Fruit fly (Drosophila melanogaster) whole organism, embryonic: Measurements from ENCODE around the gene CG32066.

Experiments used
- Bteb2 ChIP-seq: fragments of 200-800 bp; sonication (Bioruptor generic); optimal IDR thresholded peaks from 2 replicates; lab custom pipeline; 2016; ENCODE audit warnings: missing biosample characterization, missing genetic modification characterization
- CG11398 ChIP-seq: fragments of 200-800 bp; sonication (Bioruptor generic); optimal IDR thresholded peaks from 2 replicates; lab custom pipeline; 2016; ENCODE audit warnings: missing biosample characterization, missing genetic modification characterization
- CG11504 ChIP-seq: fragments of 200-800 bp; sonication (Bioruptor generic); optimal IDR thresholded peaks from 3 replicates; lab custom pipeline; 2019; ENCODE audit warnings: missing biosample characterization, mild to moderate bottlenecking, missing genetic modification characterization, moderate library complexity
- CG11560 ChIP-seq: fragments of 200-800 bp; sonication (Bioruptor generic); IDR thresholded peaks from 3 replicates; pipeline ENCODE4 v1.3.6; 2022; ENCODE audit warnings: missing biosample characterization, missing genetic modification characterization
- CG1233 ChIP-seq: fragments of 200-800 bp; sonication (Bioruptor generic); optimal IDR thresholded peaks from 4 replicates; lab custom pipeline; 2018; ENCODE audit warnings: missing biosample characterization, mild to moderate bottlenecking, missing genetic modification characterization
- CG13424 ChIP-seq: fragments of 200-800 bp; sonication (Bioruptor generic); optimal IDR thresholded peaks from 2 replicates; lab custom pipeline; 2019; ENCODE audit warnings: missing biosample characterization, mild to moderate bottlenecking, missing genetic modification characterization, moderate library complexity
- CG14014 ChIP-seq: fragments of 200-800 bp; sonication (Bioruptor generic); IDR thresholded peaks from 2 replicates; pipeline ENCODE4 v1.3.6; 2022; ENCODE audit warnings: missing biosample characterization, missing genetic modification characterization
- CG14710 ChIP-seq: fragments of 200-800 bp; sonication (Bioruptor generic); optimal IDR thresholded peaks from 3 replicates; lab custom pipeline; 2019; ENCODE audit warnings: missing biosample characterization, mild to moderate bottlenecking, missing genetic modification characterization, moderate library complexity
- CG15514 ChIP-seq: fragments of 200-800 bp; sonication (Bioruptor generic); optimal IDR thresholded peaks from 3 replicates; lab custom pipeline; 2017; ENCODE audit warnings: missing biosample characterization, missing genetic modification characterization, mild to moderate bottlenecking, moderate library complexity, missing genetic modification reagents
- CG17568 ChIP-seq: fragments of 200-800 bp; sonication (Bioruptor generic); optimal IDR thresholded peaks from 2 replicates; lab custom pipeline; 2018; ENCODE audit warnings: missing biosample characterization, mild to moderate bottlenecking, missing genetic modification characterization, moderate library complexity
- CG30431 ChIP-seq: fragments of 200-800 bp; sonication (Bioruptor generic); optimal IDR thresholded peaks from 2 replicates; lab custom pipeline; 2017; ENCODE audit warnings: missing biosample characterization, missing genetic modification characterization
- CG3407 ChIP-seq: fragments of 200-800 bp; sonication (Bioruptor generic); optimal IDR thresholded peaks from 2 replicates; lab custom pipeline; 2018; ENCODE audit warnings: missing biosample characterization, mild to moderate bottlenecking, missing genetic modification characterization
- CG8765 ChIP-seq: fragments of 200-800 bp; sonication (Bioruptor generic); IDR thresholded peaks from 2 replicates; pipeline ENCODE4 v1.3.6; 2022; ENCODE audit warnings: missing biosample characterization, missing genetic modification characterization
- CG9215 ChIP-seq: fragments of 200-800 bp; sonication (Bioruptor generic); IDR thresholded peaks from 2 replicates; pipeline ENCODE4 v1.3.6; 2022; ENCODE audit warnings: missing biosample characterization, missing genetic modification characterization
- Dbx ChIP-seq: fragments of 200-800 bp; sonication (Bioruptor generic); IDR thresholded peaks from 3 replicates; pipeline ENCODE4 v1.3.6; 2022; ENCODE audit warnings: missing biosample characterization, missing genetic modification characterization
- Drgx ChIP-seq: fragments of 200-800 bp; sonication (Bioruptor generic); IDR thresholded peaks from 2 replicates; pipeline ENCODE4 v1.3.6; 2022; ENCODE audit warnings: missing biosample characterization, missing genetic modification characterization
- E2f1 ChIP-seq: fragments of 200-800 bp; sonication (Bioruptor generic); IDR thresholded peaks from 2 replicates; pipeline ENCODE4 v1.3.6; 2022; ENCODE audit warnings: missing biosample characterization, missing genetic modification characterization
- H15 ChIP-seq: fragments of 200-800 bp; sonication (Bioruptor generic); IDR thresholded peaks from 3 replicates; pipeline ENCODE4 v1.3.6; 2022; ENCODE audit warnings: missing biosample characterization, missing genetic modification characterization
- H2.0 ChIP-seq: fragments of 200-800 bp; sonication (Bioruptor generic); IDR thresholded peaks from 2 replicates; pipeline ENCODE4 v1.3.6; 2022; ENCODE audit warnings: missing biosample characterization, missing genetic modification characterization
- HHEX ChIP-seq: fragments of 200-800 bp; sonication (Bioruptor generic); optimal IDR thresholded peaks from 3 replicates; lab custom pipeline; 2017; ENCODE audit warnings: missing biosample characterization, mild to moderate bottlenecking, missing genetic modification characterization, missing genetic modification reagents
- Hr78 ChIP-seq, 2 experiments: fragments of 200-800 bp in 1 of 2; fragments of >200 bp in 1 of 2; sonication (Bioruptor generic) in 1 of 2; optimal IDR thresholded peaks; 2 replicates each; lab custom pipeline; 2017 to 2019; ENCODE audit warnings: missing biosample characterization in 2 of 2, missing genetic modification characterization in 2 of 2, mild to moderate bottlenecking in 1 of 2, moderate library complexity in 1 of 2
- Kr ChIP-seq: fragments of 200-800 bp; sonication (Bioruptor generic); optimal IDR thresholded peaks from 2 replicates; lab custom pipeline; 2017; ENCODE audit warnings: missing biosample characterization, mild to moderate bottlenecking, missing genetic modification characterization
- NC2β ChIP-seq: fragments of 200-800 bp; sonication (Bioruptor generic); optimal IDR thresholded peaks from 2 replicates; lab custom pipeline; 2016; ENCODE audit warnings: missing biosample characterization, missing genetic modification characterization
- Nf-YC ChIP-seq: fragments of 200-800 bp; optimal IDR thresholded peaks from 3 replicates; lab custom pipeline; 2019; ENCODE audit warnings: missing biosample characterization, mild to moderate bottlenecking, missing genetic modification characterization, moderate library complexity
- Sox100B ChIP-seq: fragments of 200-800 bp; sonication (Bioruptor generic); optimal IDR thresholded peaks from 3 replicates; lab custom pipeline; 2018; ENCODE audit warnings: missing biosample characterization, mild to moderate bottlenecking, missing genetic modification characterization
- abd-A ChIP-seq: fragments of 200-800 bp; sonication (Bioruptor generic); optimal IDR thresholded peaks from 3 replicates; lab custom pipeline; 2019; ENCODE audit warnings: missing biosample characterization, mild to moderate bottlenecking, missing genetic modification characterization, moderate library complexity
- amos ChIP-seq: fragments of 200-800 bp; sonication (Bioruptor generic); IDR thresholded peaks from 2 replicates; pipeline ENCODE4 v1.3.6; 2022; ENCODE audit warnings: missing biosample characterization, missing genetic modification characterization; ENCODE audit not compliant: partially characterized antibody
- ap ChIP-seq: fragments of 200-800 bp; sonication (Bioruptor generic); IDR thresholded peaks from 2 replicates; pipeline ENCODE4 v1.3.6; 2022; ENCODE audit warnings: missing biosample characterization, missing genetic modification characterization
- bbx ChIP-seq: fragments of 200-800 bp; sonication (Bioruptor generic); IDR thresholded peaks from 2 replicates; pipeline ENCODE4 v1.3.6; 2022; ENCODE audit warnings: missing biosample characterization, missing genetic modification characterization; ENCODE audit not compliant: partially characterized antibody
- croc ChIP-seq: fragments of 200-800 bp; sonication (Bioruptor generic); conservative IDR thresholded peaks from 3 replicates; pipeline ENCODE4 v1.3.6; 2022; ENCODE audit warnings: missing biosample characterization, missing genetic modification characterization
- cwo ChIP-seq: fragments of 200-800 bp; sonication (Bioruptor generic); optimal IDR thresholded peaks from 3 replicates; lab custom pipeline; 2017; ENCODE audit warnings: missing biosample characterization, missing genetic modification characterization, mild to moderate bottlenecking, moderate library complexity, missing genetic modification reagents
- dan ChIP-seq: fragments of 200-800 bp; sonication (Bioruptor generic); IDR thresholded peaks from 2 replicates; pipeline ENCODE4 v1.3.6; 2022; ENCODE audit warnings: missing biosample characterization, missing genetic modification characterization
- disco-r ChIP-seq: fragments of 200-800 bp; sonication (Bioruptor generic); optimal IDR thresholded peaks from 2 replicates; lab custom pipeline; 2016; ENCODE audit warnings: missing biosample characterization, missing genetic modification characterization
- ems ChIP-seq: fragments of 200-800 bp; sonication (Bioruptor generic); optimal IDR thresholded peaks from 3 replicates; lab custom pipeline; 2016; ENCODE audit warnings: missing biosample characterization, missing genetic modification characterization
- ewg ChIP-seq: fragments of 200-800 bp; sonication (Bioruptor generic); optimal IDR thresholded peaks from 3 replicates; lab custom pipeline; 2017; ENCODE audit warnings: mild to moderate bottlenecking, missing biosample characterization, missing genetic modification reagents, missing genetic modification characterization
- exex ChIP-seq: fragments of 200-800 bp; sonication (Bioruptor generic); optimal IDR thresholded peaks from 4 replicates; lab custom pipeline; 2018; ENCODE audit warnings: missing biosample characterization, mild to moderate bottlenecking, missing genetic modification characterization, moderate library complexity
- fd64A ChIP-seq: fragments of 200-800 bp; sonication (Bioruptor generic); optimal IDR thresholded peaks from 3 replicates; lab custom pipeline; 2018; ENCODE audit warnings: missing biosample characterization, mild to moderate bottlenecking, missing genetic modification characterization
- ind ChIP-seq: fragments of 200-800 bp; sonication (Bioruptor generic); optimal IDR thresholded peaks from 3 replicates; lab custom pipeline; 2016; ENCODE audit warnings: missing biosample characterization, missing genetic modification characterization
- lilli ChIP-seq: fragments of 200-800 bp; sonication (Bioruptor generic); optimal IDR thresholded peaks from 3 replicates; lab custom pipeline; 2016; ENCODE audit warnings: missing biosample characterization, missing genetic modification characterization
- lov ChIP-seq, 2 experiments: fragments of 200-800 bp in 1 of 2; fragments of >200 bp in 1 of 2; sonication (Bioruptor generic) in 1 of 2; IDR thresholded peaks in 1 of 2; optimal IDR thresholded peaks in 1 of 2; 2 replicates in 1 of 2; 3 replicates in 1 of 2; pipeline versions ENCODE4 v1.3.6 to Lab custom; 2017 to 2022; ENCODE audit warnings: missing biosample characterization in 1 of 2, missing genetic modification characterization in 1 of 2
- luna ChIP-seq: fragments of 200-800 bp; sonication (Bioruptor generic); optimal IDR thresholded peaks from 2 replicates; lab custom pipeline; 2016; ENCODE audit warnings: missing biosample characterization, missing genetic modification characterization
- nom ChIP-seq: fragments of 200-800 bp; sonication (Bioruptor generic); optimal IDR thresholded peaks from 2 replicates; lab custom pipeline; 2017; ENCODE audit warnings: missing biosample characterization, missing genetic modification characterization, mild to moderate bottlenecking, moderate library complexity, missing genetic modification reagents
- otp ChIP-seq: fragments of 200-800 bp; sonication (Bioruptor generic); IDR thresholded peaks from 3 replicates; pipeline ENCODE4, ENCODE4 v1.3.6; 2022; ENCODE audit warnings: missing biosample characterization, missing genetic modification characterization
- pnt ChIP-seq: fragments of 200-800 bp; sonication (Bioruptor generic); optimal IDR thresholded peaks from 3 replicates; lab custom pipeline; 2016; ENCODE audit warnings: missing biosample characterization, missing genetic modification characterization
- ranshi ChIP-seq: fragments of 200-800 bp; sonication (Bioruptor generic); IDR thresholded peaks from 2 replicates; pipeline ENCODE4 v1.3.6; 2022; ENCODE audit warnings: missing biosample characterization, missing genetic modification characterization
- rib ChIP-seq: fragments of 200-800 bp; sonication (Bioruptor generic); IDR thresholded peaks from 2 replicates; pipeline ENCODE4 v1.3.6; 2022; ENCODE audit warnings: missing biosample characterization, missing genetic modification characterization
- sd ChIP-seq: fragments of 200-800 bp; sonication (Bioruptor generic); optimal IDR thresholded peaks from 3 replicates; lab custom pipeline; 2018; ENCODE audit warnings: missing biosample characterization, mild to moderate bottlenecking, missing genetic modification characterization, moderate library complexity
- tio ChIP-seq: fragments of 200-800 bp; sonication (Bioruptor generic); optimal IDR thresholded peaks from 2 replicates; lab custom pipeline; 2017; ENCODE audit warnings: missing biosample characterization, missing genetic modification characterization, inconsistent platforms
- tx ChIP-seq: fragments of 200-800 bp; sonication (Bioruptor generic); optimal IDR thresholded peaks from 2 replicates; lab custom pipeline; 2016; ENCODE audit warnings: missing biosample characterization, missing genetic modification characterization
- vvl ChIP-seq: fragments of 200-800 bp; sonication (Bioruptor generic); IDR thresholded peaks from 2 replicates; pipeline ENCODE4 v1.3.6; 2022; ENCODE audit warnings: missing biosample characterization, missing genetic modification characterization

The CG32066 gene

DNA sequence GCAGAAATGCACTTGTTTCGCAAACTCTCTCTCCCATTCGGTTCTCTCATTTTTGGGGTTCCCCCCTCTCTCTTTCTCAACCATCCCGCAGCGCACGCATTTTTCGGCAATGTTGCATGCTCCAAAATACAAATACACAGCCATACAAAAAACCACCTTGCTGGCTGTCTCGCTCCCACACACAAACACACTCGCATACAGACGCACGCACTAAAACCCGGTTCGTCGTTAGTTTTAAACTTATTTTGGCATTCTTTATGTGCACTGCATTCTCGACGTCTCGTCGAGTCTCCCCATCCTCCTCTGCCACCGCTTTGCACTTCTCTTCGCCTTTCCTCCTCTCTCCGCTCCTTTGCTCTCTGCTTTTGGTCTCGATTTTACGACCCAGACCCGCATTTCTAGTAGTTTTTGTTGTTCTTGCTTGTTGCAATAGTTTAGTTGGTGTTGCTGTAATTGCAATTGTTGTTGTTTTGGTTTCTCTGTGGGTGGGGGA lies 5.7 kb upstream of the CG32066 start (continued):
- TF ChIP-seq disco-r (GFP tag; lab: Kevin White, UChicago): no peak
- no peak for TF ChIP-seq sd (tag; lab: Kevin White, UChicago)
- no peak for TF ChIP-seq tio (GFP tag; lab: Kevin White, UChicago)
- no peak for TF ChIP-seq bbx (GFP tag; lab: Robert Waterston, UW)
- no peak for TF ChIP-seq cwo (GFP tag; lab: Kevin White, UChicago)
- TF ChIP-seq luna: no peak
- peak; percentile 42; the same call in 1 of the 3 replicates for TF ChIP-seq otp (GFP tag; lab: Robert Waterston, UW)
- TF ChIP-seq ind (GFP tag; lab: Kevin White, UChicago): no peak
- TF ChIP-seq fd64A: no peak
- TF ChIP-seq CG14014: no peak
- TF ChIP-seq CG30431 (GFP tag; lab: Kevin White, UChicago): no peak
- no peak for TF ChIP-seq dan (GFP tag; lab: Robert Waterston, UW)
- no peak for TF ChIP-seq Drgx (GFP tag; lab: Robert Waterston, UW)
- no peak for TF ChIP-seq CG1233 (GFP tag; lab: Kevin White, UChicago)
- peak; percentile 33 for TF ChIP-seq CG15514
- TF ChIP-seq CG9215 (GFP tag; lab: Robert Waterston, UW): no peak
- no peak for TF ChIP-seq nom
- no peak for TF ChIP-seq ems
- no peak for TF ChIP-seq rib (GFP tag; lab: Robert Waterston, UW)
- TF ChIP-seq ranshi (GFP tag; lab: Robert Waterston, UW): no peak
- no peak for TF ChIP-seq ewg (GFP tag; lab: Kevin White, UChicago)
- TF ChIP-seq Bteb2 (GFP tag; lab: Kevin White, UChicago): no peak
- no peak for TF ChIP-seq pnt (GFP tag; lab: Kevin White, UChicago)
- no peak for TF ChIP-seq CG8765
- no peak for TF ChIP-seq amos (GFP tag; lab: Robert Waterston, UW)
- TF ChIP-seq H2.0: no peak
- no peak for TF ChIP-seq tx (GFP tag; lab: Kevin White, UChicago)
- no peak for TF ChIP-seq NC2β
- no peak for TF ChIP-seq CG3407 (GFP tag; lab: Kevin White, UChicago)
- TF ChIP-seq CG11560 (tag; lab: Robert Waterston, UW): no peak
- TF ChIP-seq Hr78 (GFP tag; optimal IDR thresholded peaks at IDR 0.05; lab: Kevin White, UChicago): no peak
- peak; percentile 0 for TF ChIP-seq CG11398 (GFP tag; lab: Kevin White, UChicago)
- TF ChIP-seq exex (tag; lab: Kevin White, UChicago): no peak
- TF ChIP-seq croc: no peak
- no peak for TF ChIP-seq H15 (GFP tag; lab: Robert Waterston, UW)

DNA sequence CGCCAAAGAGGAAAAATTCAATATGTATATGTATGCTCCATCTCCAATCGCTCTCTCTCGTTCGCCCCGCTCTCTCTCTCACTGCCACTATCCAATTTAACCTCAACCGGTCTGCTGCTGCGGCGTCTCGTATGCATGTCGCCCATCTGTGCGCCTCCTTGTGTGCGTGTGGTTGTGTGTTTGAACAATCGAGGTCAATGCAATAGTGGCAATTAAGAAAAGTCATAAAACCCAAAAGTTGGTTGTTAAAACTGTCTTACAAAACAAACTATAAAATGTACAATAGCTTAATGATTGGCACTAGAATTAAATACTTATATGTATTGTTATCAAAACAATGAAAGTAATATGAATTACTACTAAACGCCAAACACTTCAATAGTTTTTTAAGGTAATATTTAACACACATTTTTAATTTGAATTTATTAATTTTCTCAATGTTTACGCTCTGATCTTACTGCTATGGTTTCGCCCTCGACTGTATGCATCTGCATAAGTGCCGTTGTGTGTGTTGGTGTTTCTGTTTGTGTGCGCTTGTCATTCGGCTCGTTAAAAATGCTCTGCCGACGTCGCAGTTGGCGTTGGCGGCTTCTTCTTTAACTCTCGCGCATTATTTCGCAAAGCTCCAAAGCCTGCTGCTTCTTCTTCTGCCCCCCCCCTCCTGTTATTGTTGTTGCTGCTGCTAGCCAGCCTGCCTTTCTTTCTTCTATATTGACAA lies 4.8 kb upstream of the CG32066 start:
- TF ChIP-seq Sox100B (peak; percentile 99), CG13424 (tag; lab: Kevin White, UChicago) (peak; percentile 99), abd-A (peak; percentile 91), E2f1 (GFP tag; lab: Robert Waterston, UW) (peak; percentile 95), CG17568 (peak; percentile 95), Dbx (peak; percentile 90), CG11504 (tag; lab: Kevin White, UChicago) (peak; percentile 98), ap (GFP tag; lab: Robert Waterston, UW) (peak; percentile 86), Kr (GFP tag; lab: Kevin White, UChicago) (peak; percentile 81), HHEX (GFP tag; lab: Kevin White, UChicago) (peak; percentile 97), lov (optimal IDR thresholded peaks at IDR 0.05; lab: Kevin White, UChicago) (no peak), lov (GFP tag; IDR thresholded peaks at IDR 0.05; lab: Robert Waterston, UW) (no peak), disco-r (GFP tag; lab: Kevin White, UChicago) (peak; percentile 75), Drgx (GFP tag; lab: Robert Waterston, UW) (peak; percentile 97), Nf-YC (tag; lab: Kevin White, UChicago) (peak; percentile 93), vvl (GFP tag; lab: Robert Waterston, UW) (peak; percentile 96), lilli (GFP tag; lab: Kevin White, UChicago) (peak; percentile 93), CG14710 (tag; lab: Kevin White, UChicago) (peak; percentile 98)
